Worm (Caenorhabditis elegans) whole organism, young adult: ENCODE measurements around the gene ndab-2.
A peak's percentile ranks its signal among the peaks of the same experiment; 100 is the strongest.

Experiments used
- B0019.2 ChIP-seq: fragments of 200-800 bp; sonication (Bioruptor generic); conservative IDR thresholded peaks from 2 replicates; pipeline ENCODE4 v1.3.6; 2022; ENCODE audit warnings: missing genetic modification reagents, missing genetic modification characterization, missing compliant biosample characterization
- B0035.1 ChIP-seq: sonication (generic microtip); optimal IDR thresholded peaks from 2 replicates; lab custom pipeline; 2016; ENCODE audit warnings: missing genetic modification characterization, mild to moderate bottlenecking, missing compliant biosample characterization, missing genotype, missing genetic modification reagents
- F33H1.4 ChIP-seq: fragments of 200-800 bp; sonication (Bioruptor generic); IDR thresholded peaks from 2 replicates; pipeline ENCODE4 v1.3.6; 2022; ENCODE audit warnings: missing genetic modification reagents, missing genetic modification characterization, missing compliant biosample characterization
- T26A5.8 ChIP-seq: sonication (generic microtip); optimal IDR thresholded peaks from 2 replicates; lab custom pipeline; 2016; ENCODE audit warnings: missing genetic modification characterization, missing compliant biosample characterization
- Y56A3A.18 ChIP-seq: fragments of 200-800 bp; sonication (Bioruptor generic); IDR thresholded peaks from 2 replicates; pipeline ENCODE4 v1.3.6; 2022; ENCODE audit warnings: missing genetic modification reagents, missing genetic modification characterization, missing compliant biosample characterization
- ama-1 ChIP-seq, 3 experiments: fragments of 150-350 bp in 1 of 3; sonication (generic microtip) in 2 of 3; optimal IDR thresholded peaks; 2 replicates each; lab custom pipeline; 2014 to 2018; ENCODE audit warnings: missing biosample characterization in 2 of 3, missing genetic modification characterization in 2 of 3, missing genetic modification reagents in 2 of 3
- atf-7 ChIP-seq: sonication (generic microtip); optimal IDR thresholded peaks from 2 replicates; lab custom pipeline; 2017; ENCODE audit warnings: mild to moderate bottlenecking, missing genetic modification characterization, missing compliant biosample characterization
- attf-3 ChIP-seq: fragments of 200-800 bp; sonication (Bioruptor generic); conservative IDR thresholded peaks from 2 replicates; pipeline ENCODE4 v1.3.6; 2022; ENCODE audit warnings: missing genetic modification reagents, missing genetic modification characterization, missing compliant biosample characterization
- attf-5 ChIP-seq: fragments of 200-800 bp; sonication (Bioruptor generic); optimal IDR thresholded peaks from 2 replicates; lab custom pipeline; 2018; ENCODE audit warnings: mild to moderate bottlenecking, missing genetic modification characterization, missing compliant biosample characterization
- bed-2 ChIP-seq: fragments of 200-800 bp; sonication (Bioruptor generic); IDR thresholded peaks from 2 replicates; pipeline ENCODE4 v1.3.6; 2022; ENCODE audit warnings: missing genetic modification reagents, missing genetic modification characterization, missing compliant biosample characterization
- ceh-91 ChIP-seq: fragments of 200-800 bp; sonication (Bioruptor generic); IDR thresholded peaks from 2 replicates; pipeline ENCODE4 v1.3.6; 2022; ENCODE audit warnings: missing genetic modification reagents, missing genetic modification characterization, missing compliant biosample characterization
- chd-7 ChIP-seq: sonication (generic microtip); optimal IDR thresholded peaks from 2 replicates; lab custom pipeline; 2016; ENCODE audit warnings: mild to moderate bottlenecking, missing genetic modification characterization, moderate library complexity, missing compliant biosample characterization
- egrh-3 ChIP-seq: fragments of 200-800 bp; sonication (Bioruptor generic); IDR thresholded peaks from 2 replicates; pipeline ENCODE4 v1.3.6; 2022; ENCODE audit warnings: missing genetic modification reagents, missing genetic modification characterization, missing compliant biosample characterization
- gei-17 ChIP-seq: fragments of 200-800 bp; sonication (Bioruptor generic); optimal IDR thresholded peaks from 2 replicates; lab custom pipeline; 2018; ENCODE audit warnings: mild to moderate bottlenecking, missing genetic modification characterization, missing compliant biosample characterization
- him-1 ChIP-seq: sonication (generic microtip); optimal IDR thresholded peaks from 2 replicates; lab custom pipeline; 2016; ENCODE audit warnings: missing genotype, missing genetic modification reagents, missing genetic modification characterization, missing compliant biosample characterization
- hlh-26 ChIP-seq: fragments of 200-800 bp; sonication (Bioruptor generic); conservative IDR thresholded peaks from 2 replicates; pipeline ENCODE4 v1.3.6; 2022; ENCODE audit warnings: missing genetic modification reagents, missing genetic modification characterization, missing compliant biosample characterization
- lin-26 ChIP-seq: fragments of 200-800 bp; sonication (Bioruptor generic); IDR thresholded peaks from 2 replicates; pipeline ENCODE4 v1.3.6; 2022; ENCODE audit warnings: missing genetic modification reagents, missing genetic modification characterization, missing compliant biosample characterization
- lin-40 ChIP-seq: sonication (generic microtip); optimal IDR thresholded peaks from 2 replicates; lab custom pipeline; 2016; ENCODE audit warnings: missing genetic modification characterization, mild to moderate bottlenecking, missing compliant biosample characterization, missing genotype, missing genetic modification reagents
- lin-54 ChIP-seq: fragments of 200-800 bp; sonication (Bioruptor generic); optimal IDR thresholded peaks from 2 replicates; lab custom pipeline; 2018; ENCODE audit warnings: mild to moderate bottlenecking, missing genetic modification characterization, missing compliant biosample characterization
- lir-1 ChIP-seq: fragments of 200-800 bp; sonication (Bioruptor generic); conservative IDR thresholded peaks from 2 replicates; pipeline ENCODE4 v1.3.6; 2022; ENCODE audit warnings: missing genetic modification reagents, missing genetic modification characterization, missing compliant biosample characterization
- madf-10 ChIP-seq: sonication (generic microtip); optimal IDR thresholded peaks from 2 replicates; lab custom pipeline; 2016; ENCODE audit warnings: mild to moderate bottlenecking, missing genetic modification characterization, missing compliant biosample characterization
- madf-3 ChIP-seq: fragments of 200-800 bp; sonication (Bioruptor generic); IDR thresholded peaks from 2 replicates; pipeline ENCODE4 v1.3.6; 2022; ENCODE audit warnings: missing genetic modification reagents, missing genetic modification characterization, missing compliant biosample characterization
- madf-8 ChIP-seq: fragments of 200-800 bp; sonication (Bioruptor generic); conservative IDR thresholded peaks from 2 replicates; pipeline ENCODE4 v1.3.6; 2022; ENCODE audit warnings: missing genetic modification reagents, missing genetic modification characterization, missing compliant biosample characterization
- mel-28 ChIP-seq: sonication (generic microtip); optimal IDR thresholded peaks from 2 replicates; lab custom pipeline; 2016; ENCODE audit warnings: borderline replicate concordance, mild to moderate bottlenecking, missing genetic modification characterization, missing compliant biosample characterization
- mxl-1 ChIP-seq: sonication (generic microtip); optimal IDR thresholded peaks from 2 replicates; lab custom pipeline; 2016; ENCODE audit warnings: missing genetic modification characterization, missing compliant biosample characterization
- nfya-1 ChIP-seq: sonication (generic microtip); optimal IDR thresholded peaks from 2 replicates; lab custom pipeline; 2017; ENCODE audit warnings: antibody characterized with exemption, missing compliant biosample characterization, missing genetic modification characterization, borderline replicate concordance; ENCODE audit not compliant: insufficient read depth
- nfya-2 ChIP-seq: fragments of 200-800 bp; sonication (Bioruptor generic); IDR thresholded peaks from 2 replicates; pipeline ENCODE4 v1.3.6; 2022; ENCODE audit warnings: missing genetic modification reagents, missing genetic modification characterization, missing compliant biosample characterization
- nhr-90 ChIP-seq: sonication (generic microtip); optimal IDR thresholded peaks from 2 replicates; lab custom pipeline; 2016; ENCODE audit warnings: missing genotype, mild to moderate bottlenecking, missing genetic modification characterization, missing compliant biosample characterization
- rpc-1 ChIP-seq, 2 experiments: fragments of 150-350 bp in 1 of 2; sonication (generic microtip) in 1 of 2; optimal IDR thresholded peaks; 2 replicates each; lab custom pipeline; 2014 to 2018; ENCODE audit warnings: missing biosample characterization in 1 of 2, missing genetic modification characterization in 1 of 2, missing genetic modification reagents in 1 of 2, missing genotype in 1 of 2
- sdz-38 ChIP-seq: sonication (generic microtip); optimal IDR thresholded peaks from 2 replicates; lab custom pipeline; 2016; ENCODE audit warnings: missing genotype, missing genetic modification characterization, missing compliant biosample characterization
- tbx-9 ChIP-seq: sonication (generic microtip); optimal IDR thresholded peaks from 2 replicates; lab custom pipeline; 2016; ENCODE audit warnings: borderline replicate concordance, missing genetic modification characterization, inconsistent platforms, missing compliant biosample characterization
- unc-130 ChIP-seq: sonication (generic microtip); optimal IDR thresholded peaks from 2 replicates; lab custom pipeline; 2016; ENCODE audit warnings: missing genetic modification reagents, missing genetic modification characterization, missing compliant biosample characterization
- unc-62 ChIP-seq: fragments of 150-350 bp; optimal IDR thresholded peaks from 2 replicates; lab custom pipeline; 2014; ENCODE audit warnings: missing biosample characterization, missing genetic modification reagents, missing genetic modification characterization
- zfh-2 ChIP-seq: fragments of 200-800 bp; sonication (Bioruptor generic); conservative IDR thresholded peaks from 2 replicates; pipeline ENCODE4 v1.3.6; 2022; ENCODE audit warnings: missing genetic modification reagents, missing genetic modification characterization, missing compliant biosample characterization
- ztf-18 ChIP-seq: sonication (generic microtip); optimal IDR thresholded peaks from 2 replicates; lab custom pipeline; 2016; ENCODE audit warnings: missing genotype, mild to moderate bottlenecking, missing genetic modification characterization, missing compliant biosample characterization
- ztf-22 ChIP-seq: fragments of 200-800 bp; sonication (Bioruptor generic); optimal IDR thresholded peaks from 2 replicates; lab custom pipeline; 2018; ENCODE audit warnings: mild to moderate bottlenecking, missing genetic modification characterization, moderate library complexity, missing compliant biosample characterization
- ztf-3 ChIP-seq: fragments of 200-800 bp; sonication (Bioruptor generic); optimal IDR thresholded peaks from 2 replicates; lab custom pipeline; 2018; ENCODE audit warnings: mild to moderate bottlenecking, missing genetic modification characterization, missing compliant biosample characterization
- ztf-6 ChIP-seq: fragments of 200-800 bp; sonication (Bioruptor generic); IDR thresholded peaks from 2 replicates; pipeline ENCODE4 v1.3.6; 2022; ENCODE audit warnings: missing genetic modification reagents, missing genetic modification characterization, missing compliant biosample characterization

ndab-2 gene

DNA sequence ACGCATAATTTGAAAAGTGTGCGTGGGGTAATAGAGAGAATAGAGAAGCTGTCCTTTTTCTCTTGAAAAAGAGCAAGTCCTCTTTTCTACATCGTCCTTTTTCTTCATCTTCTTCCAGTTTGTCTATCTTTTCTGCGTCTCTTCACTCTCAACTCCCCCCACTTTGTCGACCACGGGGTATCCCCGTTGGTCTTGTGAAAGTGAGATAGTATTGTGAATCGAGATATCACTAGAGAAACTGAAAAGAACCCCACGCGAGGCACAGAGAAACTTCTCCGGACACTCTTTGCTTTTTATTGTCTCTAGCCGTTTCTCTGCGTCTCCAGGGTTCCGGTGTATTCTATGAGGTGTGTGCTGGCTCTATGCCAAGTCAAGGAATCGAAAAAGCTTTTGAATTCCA is 24.9 kb upstream of the ndab-2 start (continued):
- TF ChIP-seq gei-17 (GFP tag; lab: Kevin White, UChicago): peak; percentile 12
- 0 out of 2 replicates have a peak, but pooled peaks have one; percentile 50 for TF ChIP-seq Y56A3A.18 (GFP tag; lab: Robert Waterston, UW)
- peak; percentile 45 for TF ChIP-seq ztf-3
- no peak for TF ChIP-seq mel-28 (tag; lab: Kevin White, UChicago)
- no peak for TF ChIP-seq T26A5.8 (tag; lab: Kevin White, UChicago)
- TF ChIP-seq ama-1 (optimal IDR thresholded peaks at IDR 0.05; lab: Kevin White, UChicago): peak; percentile 3
- TF ChIP-seq ama-1 (GFP tag; optimal IDR thresholded peaks at IDR 0.05; lab: Kevin White, UChicago): no peak
- TF ChIP-seq egrh-3 (GFP tag; lab: Robert Waterston, UW): peak; percentile 60; the same call in 1 of the 2 replicates
- no peak for TF ChIP-seq him-1
- TF ChIP-seq hlh-26 (GFP tag; lab: Robert Waterston, UW): no peak
- peak; percentile 29 for TF ChIP-seq unc-62
- peak; percentile 19 for TF ChIP-seq nhr-90
- TF ChIP-seq F33H1.4 (GFP tag; lab: Robert Waterston, UW): peak; percentile 25; the same call in 1 of the 2 replicates
- peak; percentile 33; the same call in 1 of the 2 replicates for TF ChIP-seq lir-1 (GFP tag; lab: Robert Waterston, UW)

DNA sequence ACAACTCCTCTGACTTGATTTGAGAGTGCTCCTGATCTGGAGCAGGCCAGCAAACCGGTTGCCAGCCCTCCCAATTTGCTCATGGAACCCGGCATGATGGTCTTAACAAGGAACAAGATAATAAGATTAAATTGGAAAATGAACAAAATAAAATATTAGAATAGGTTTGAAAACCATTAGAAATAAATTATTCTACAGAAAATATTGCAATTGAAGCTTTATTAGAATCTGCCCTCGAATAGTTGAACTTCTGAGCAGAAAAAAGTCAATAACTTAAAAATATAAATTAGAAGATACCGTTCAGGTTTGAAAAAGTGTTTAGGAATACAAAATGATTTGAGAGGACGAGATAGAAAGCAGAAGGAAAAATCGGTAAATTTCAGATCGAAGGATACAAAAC is 21.8 kb upstream of the ndab-2 start, which contains the start of gene nuo-4:
Gene nuo-4, minus strand, starts transcription at position 101 of the 400 bp plus-strand sequence.
- TF ChIP-seq madf-10 (no peak), madf-3 (GFP tag; lab: Robert Waterston, UW) (peak; percentile 73; the same call in 1 of the 2 replicates), sdz-38 (tag; lab: Kevin White, UChicago) (no peak)

DNA sequence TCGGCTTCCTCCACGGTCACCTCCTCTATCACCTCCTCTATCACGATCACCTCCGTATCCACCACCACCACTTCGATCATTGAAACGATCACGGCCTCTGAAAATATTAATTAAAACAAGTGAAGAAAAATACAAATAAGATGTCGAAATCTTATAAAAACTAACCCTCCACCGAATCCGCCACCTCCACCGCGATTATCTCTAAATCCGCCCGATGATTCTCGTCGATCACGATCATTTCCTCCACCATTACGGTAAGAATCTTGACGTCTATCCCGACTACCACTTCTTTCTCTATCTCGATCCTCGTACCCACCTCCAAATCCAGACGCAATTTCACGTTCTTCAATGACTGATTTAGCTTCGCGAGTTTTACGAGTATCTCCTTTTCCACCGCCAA is 21.3 kb upstream of the ndab-2 start:
- TF ChIP-seq zfh-2 (GFP tag; lab: Robert Waterston, UW): no peak
- no peak for TF ChIP-seq mel-28 (tag; lab: Kevin White, UChicago)
- no peak for TF ChIP-seq B0019.2 (GFP tag; lab: Robert Waterston, UW)
- no peak for TF ChIP-seq chd-7
- no peak for TF ChIP-seq ceh-91 (GFP tag; lab: Robert Waterston, UW)
- no peak for TF ChIP-seq atf-7 (tag; lab: Kevin White, UChicago)
- no peak for TF ChIP-seq lin-26
- TF ChIP-seq ztf-22: no peak
- TF ChIP-seq ztf-18: no peak
- TF ChIP-seq lin-54 (GFP tag; lab: Kevin White, UChicago): no peak
- no peak for TF ChIP-seq mxl-1 (tag; lab: Kevin White, UChicago)
- TF ChIP-seq hlh-26 (GFP tag; lab: Robert Waterston, UW): no peak
- no peak for TF ChIP-seq unc-130 (GFP tag; lab: Kevin White, UChicago)
- no peak for TF ChIP-seq nfya-2 (GFP tag; lab: Robert Waterston, UW)
- no peak for TF ChIP-seq nfya-1

DNA sequence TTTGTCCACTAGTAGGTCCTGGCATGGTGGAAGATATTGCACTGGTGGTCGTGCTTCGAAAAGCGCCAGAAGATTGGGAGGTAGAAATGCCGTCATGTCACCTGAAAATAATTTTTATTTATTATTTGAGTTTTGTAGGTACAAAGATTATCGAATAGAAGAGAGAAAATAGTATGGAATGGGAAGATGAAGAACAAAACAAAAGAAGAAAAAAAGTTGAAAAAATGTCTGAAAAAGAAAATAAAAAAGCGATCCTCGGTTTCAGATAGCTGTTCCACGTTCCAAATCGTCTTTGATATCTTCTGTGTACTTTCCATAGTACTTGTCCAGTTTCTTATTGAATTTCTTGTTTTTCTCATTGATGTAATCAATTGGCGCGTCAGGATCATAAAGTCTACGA is 19.5 kb upstream of the ndab-2 start, which contains the start of gene rnp-7:
Gene rnp-7, minus strand, starts transcription at position 101 of the 400 bp plus-strand sequence.
- no peak for TF ChIP-seq bed-2
- TF ChIP-seq rpc-1 (optimal IDR thresholded peaks at IDR 0.05; lab: Kevin White, UChicago): no peak
- no peak for TF ChIP-seq rpc-1 (tag; optimal IDR thresholded peaks at IDR 0.05; lab: Kevin White, UChicago)
- no peak for TF ChIP-seq chd-7
- TF ChIP-seq lin-40 (tag; lab: Kevin White, UChicago): no peak
- TF ChIP-seq attf-5: no peak
- TF ChIP-seq T26A5.8 (tag; lab: Kevin White, UChicago): no peak
- TF ChIP-seq attf-3 (GFP tag; lab: Robert Waterston, UW): no peak
- TF ChIP-seq B0035.1 (tag; lab: Kevin White, UChicago): no peak
- TF ChIP-seq madf-8 (GFP tag; lab: Robert Waterston, UW): no peak
- no peak for TF ChIP-seq gei-17 (GFP tag; lab: Kevin White, UChicago)
- no peak for TF ChIP-seq tbx-9 (tag; lab: Kevin White, UChicago)
- no peak for TF ChIP-seq ztf-6 (GFP tag; lab: Robert Waterston, UW)
